Fruit fly (Drosophila melanogaster): ENCODE measurements around the gene Ilp3.
A peak's percentile ranks its signal among the peaks of the same experiment; 100 is the strongest.

The Ilp3 gene

DNA sequence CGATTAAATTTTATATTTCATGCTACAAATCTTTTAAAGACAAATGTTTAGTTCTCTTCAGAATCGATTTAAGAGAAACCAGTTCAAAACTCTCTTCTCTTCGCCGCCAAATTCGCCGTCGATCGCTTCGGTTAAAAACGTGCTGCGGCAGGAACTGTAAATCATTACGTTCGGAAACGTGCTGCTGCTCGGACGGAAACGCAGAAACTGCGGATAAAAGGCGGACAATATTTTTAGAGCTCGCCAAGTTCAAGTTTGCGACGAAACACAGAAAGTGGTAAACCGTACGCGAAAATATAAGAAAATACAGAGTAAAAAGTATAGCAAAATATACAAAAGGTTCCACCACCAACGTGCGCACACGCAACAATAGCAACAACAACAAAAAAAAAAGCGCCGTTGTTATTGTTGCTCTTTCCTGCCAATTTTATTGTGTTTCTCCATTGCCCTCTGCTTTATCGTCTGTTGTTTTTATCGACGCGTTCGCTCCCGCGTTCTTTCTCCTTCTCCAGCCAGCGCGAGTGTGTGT is 38.5 kb downstream of the Ilp3 start, which contains the start of gene Ae2:
Gene Ae2 (plus strand): TSS at position 156 of the 529 bp plus-strand sequence.
- TF ChIP-seq cnc (optimal IDR thresholded peaks at IDR 0.05): no peak
- no peak for TF ChIP-seq CG11617 (GFP tag; optimal IDR thresholded peaks at IDR 0.05)
- no peak for TF ChIP-seq kay (GFP tag; ENCODE audit: borderline replicate concordance)
- TF ChIP-seq CG33017 (tag; optimal IDR thresholded peaks at IDR 0.05): no peak
- TF ChIP-seq CG5204 (GFP tag; optimal IDR thresholded peaks at IDR 0.05): no peak
- peak; percentile 58 for TF ChIP-seq bab1 (GFP tag; optimal IDR thresholded peaks at IDR 0.05)
- TF ChIP-seq pad (GFP tag; optimal IDR thresholded peaks at IDR 0.05): peak; percentile 36
- peak; percentile 25 for TF ChIP-seq Mnt (GFP tag; optimal IDR thresholded peaks at IDR 0.05)
- TF ChIP-seq ovo (GFP tag; optimal IDR thresholded peaks at IDR 0.05): peak; percentile 37
- TF ChIP-seq Clk (GFP tag; optimal IDR thresholded peaks at IDR 0.05): no peak
- peak; percentile 48 for TF ChIP-seq tj (GFP tag; optimal IDR thresholded peaks at IDR 0.05)

dm6 chr3L:9762036-9762597 is 39.8 kb downstream of the Ilp3 start:
- peak; percentile 9 for TF ChIP-seq cic (GFP tag; optimal IDR thresholded peaks at IDR 0.05)
- TF ChIP-seq CG1620 (GFP tag; optimal IDR thresholded peaks at IDR 0.05): peak; percentile 4
- no peak for TF ChIP-seq kay (GFP tag; ENCODE audit: borderline replicate concordance)
- TF ChIP-seq toe (GFP tag; optimal IDR thresholded peaks at IDR 0.05): no peak
- TF ChIP-seq ovo (GFP tag; optimal IDR thresholded peaks at IDR 0.05): no peak
- TF ChIP-seq bab1 (GFP tag; optimal IDR thresholded peaks at IDR 0.05): peak; percentile 25
- no peak for TF ChIP-seq CG7101 (tag; optimal IDR thresholded peaks at IDR 0.05)
- no peak for TF ChIP-seq cnc (optimal IDR thresholded peaks at IDR 0.05)
- no peak for TF ChIP-seq pad (GFP tag; optimal IDR thresholded peaks at IDR 0.05)
- no peak for TF ChIP-seq Hr96 (GFP tag; optimal IDR thresholded peaks at IDR 0.05)
- TF ChIP-seq CG11617 (GFP tag; optimal IDR thresholded peaks at IDR 0.05): no peak
- TF ChIP-seq CG33017 (tag; optimal IDR thresholded peaks at IDR 0.05): no peak
- peak; percentile 65 for TF ChIP-seq tj (GFP tag; optimal IDR thresholded peaks at IDR 0.05)

DNA sequence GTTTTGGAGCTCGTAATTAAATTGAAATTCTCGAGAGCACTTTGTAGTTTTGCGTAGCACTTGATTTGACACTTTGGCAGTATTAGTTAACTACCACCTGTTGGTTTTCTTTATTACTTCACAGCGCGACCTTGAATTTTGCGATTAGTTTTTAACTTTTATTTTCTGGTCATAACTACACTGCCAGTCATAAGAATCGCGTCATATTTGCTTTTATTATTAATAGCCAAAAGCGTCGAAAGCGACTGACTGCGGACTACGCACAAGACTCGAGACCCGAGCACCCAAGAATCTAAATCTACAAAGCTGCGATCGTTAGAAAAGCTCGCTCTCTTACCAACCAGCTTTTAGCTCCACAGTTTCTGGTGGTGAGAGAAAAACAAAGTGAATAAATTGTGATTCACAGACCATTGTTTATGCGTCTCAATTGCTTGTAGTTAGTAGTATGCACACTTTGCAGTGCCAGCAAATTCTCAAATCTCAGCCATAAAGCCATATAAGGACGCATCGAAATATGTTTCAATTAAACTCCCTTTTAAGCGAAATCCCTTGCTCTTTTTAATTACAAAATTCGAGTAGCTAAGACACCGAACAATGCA is 41.7 kb downstream of the Ilp3 start, which contains the start of gene CG42268:
Gene CG42268 (minus strand): TSS at position 245 of the 599 bp plus-strand sequence.
- TF ChIP-seq pad (GFP tag; optimal IDR thresholded peaks at IDR 0.05) (peak; percentile 6), Mnt (GFP tag; optimal IDR thresholded peaks at IDR 0.05) (no peak), kay (GFP tag; ENCODE audit: borderline replicate concordance) (peak; percentile 89), bab1 (GFP tag; optimal IDR thresholded peaks at IDR 0.05) (no peak), CG7101 (tag; optimal IDR thresholded peaks at IDR 0.05) (no peak), toe (GFP tag; optimal IDR thresholded peaks at IDR 0.05) (no peak), ovo (GFP tag; optimal IDR thresholded peaks at IDR 0.05) (no peak), Clk (GFP tag; optimal IDR thresholded peaks at IDR 0.05) (no peak), CG33017 (tag; optimal IDR thresholded peaks at IDR 0.05) (peak; percentile 32), CG12768 (GFP tag; optimal IDR thresholded peaks at IDR 0.05) (peak; percentile 37), Hr96 (GFP tag; optimal IDR thresholded peaks at IDR 0.05) (no peak), cic (GFP tag; optimal IDR thresholded peaks at IDR 0.05) (peak; percentile 57)

DNA sequence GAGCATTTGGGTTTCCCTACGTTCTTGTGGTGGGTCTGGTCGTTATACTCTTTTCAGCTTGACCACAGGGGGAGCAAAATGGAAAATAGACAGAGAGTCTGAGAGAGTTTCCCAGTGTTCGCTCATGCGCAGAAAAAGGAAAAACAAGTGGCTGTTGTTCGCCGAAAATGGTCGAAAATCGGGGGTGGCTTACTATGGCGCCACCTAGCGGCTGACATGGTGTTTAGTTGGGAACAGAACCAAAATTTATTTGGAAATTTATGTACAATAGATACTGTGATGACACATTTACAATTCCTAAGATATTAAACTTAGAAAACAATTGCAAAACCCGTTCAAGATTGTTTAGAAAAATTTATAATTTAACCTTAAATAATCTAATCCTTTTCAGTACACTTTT is 50.3 kb downstream of the Ilp3 start:
- TF ChIP-seq CG7045 (GFP tag; optimal IDR thresholded peaks at IDR 0.05) (no peak), CG7101 (tag; optimal IDR thresholded peaks at IDR 0.05) (no peak), cic (GFP tag; optimal IDR thresholded peaks at IDR 0.05) (no peak), CG14711 (tag; optimal IDR thresholded peaks at IDR 0.05) (no peak), bab1 (GFP tag; optimal IDR thresholded peaks at IDR 0.05) (no peak), tj (GFP tag; optimal IDR thresholded peaks at IDR 0.05) (no peak), CG5204 (GFP tag; optimal IDR thresholded peaks at IDR 0.05) (no peak), CG1620 (GFP tag; optimal IDR thresholded peaks at IDR 0.05) (no peak), cnc (optimal IDR thresholded peaks at IDR 0.05) (no peak), CG33017 (tag; optimal IDR thresholded peaks at IDR 0.05) (no peak), pad (GFP tag; optimal IDR thresholded peaks at IDR 0.05) (no peak), Mnt (GFP tag; optimal IDR thresholded peaks at IDR 0.05) (no peak), toe (GFP tag; optimal IDR thresholded peaks at IDR 0.05) (no peak), Hr96 (GFP tag; optimal IDR thresholded peaks at IDR 0.05) (no peak), Crg-1 (GFP tag; optimal IDR thresholded peaks at IDR 0.05) (no peak), ovo (GFP tag; optimal IDR thresholded peaks at IDR 0.05) (no peak)
